Worm (Caenorhabditis elegans): ENCODE measurements around the gene F17C11.2.

Gene F17C11.2

DNA sequence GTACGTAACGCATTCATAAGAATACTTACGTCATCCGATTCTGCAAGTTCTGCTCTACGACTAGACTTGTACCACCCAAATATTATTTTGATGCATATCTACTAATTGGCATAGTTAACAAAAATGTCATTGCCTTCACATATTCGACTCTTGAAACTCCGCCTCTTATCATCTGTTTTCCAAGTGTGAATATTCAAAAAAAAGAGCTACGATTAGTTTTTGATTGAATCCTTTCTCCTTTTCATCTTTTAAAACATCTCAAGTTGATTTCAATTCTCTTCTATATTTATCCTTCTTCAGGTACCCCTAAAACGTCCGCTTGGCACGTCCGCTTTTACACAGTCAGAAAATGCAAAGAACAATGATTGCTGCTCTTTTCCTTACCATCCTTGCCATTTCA lies at the start of gene F17C11.2:
F17C11.2 (plus strand) TSS at position 301 of the 400 bp plus-strand sequence.
- no peak for TF ChIP-seq hlh-15 (tag; optimal IDR thresholded peaks at IDR 0.05)
- no peak for TF ChIP-seq ceh-22 (tag; optimal IDR thresholded peaks at IDR 0.05)
- TF ChIP-seq fkh-6 (tag; optimal IDR thresholded peaks at IDR 0.05), result no peak
- no peak for TF ChIP-seq sdc-2 (tag; optimal IDR thresholded peaks at IDR 0.05)
- no peak for TF ChIP-seq hlh-13 (GFP tag; optimal IDR thresholded peaks at IDR 0.05)

DNA sequence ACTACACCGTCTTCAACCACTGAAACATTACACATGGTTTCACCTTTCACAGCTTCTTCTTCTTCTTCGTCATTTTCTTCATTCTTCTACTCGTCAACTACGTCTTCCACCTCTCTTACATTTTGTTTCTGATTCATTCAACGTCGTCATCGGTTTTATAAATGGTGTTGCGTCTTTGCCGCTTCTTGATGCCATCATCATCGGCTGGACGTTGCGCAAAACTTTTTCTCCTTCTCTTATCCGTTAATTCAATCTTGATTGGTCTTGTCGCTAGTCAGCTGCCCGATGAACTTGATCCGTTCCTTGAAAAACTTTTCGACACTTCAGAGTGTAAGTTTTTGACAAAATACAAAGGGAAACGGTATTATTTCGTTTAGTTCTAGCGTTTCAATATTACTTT lies 49.4 kb upstream of the F17C11.2 start:
- TF ChIP-seq Y22D7AL.16 (tag; optimal IDR thresholded peaks at IDR 0.05), result no peak
- no peak for TF ChIP-seq K02D7.2 (tag; optimal IDR thresholded peaks at IDR 0.05)
- no peak for TF ChIP-seq C08G9.2 (tag; optimal IDR thresholded peaks at IDR 0.05)
- TF ChIP-seq ahr-1 (tag; optimal IDR thresholded peaks at IDR 0.05), result no peak
- no peak for TF ChIP-seq pros-1 (tag; optimal IDR thresholded peaks at IDR 0.05)
- TF ChIP-seq fkh-10 (GFP tag; optimal IDR thresholded peaks at IDR 0.05), result no peak
- no peak for TF ChIP-seq ttx-3 (tag; optimal IDR thresholded peaks at IDR 0.05)
- no peak for TF ChIP-seq ceh-6 (GFP tag; optimal IDR thresholded peaks at IDR 0.05)
- no peak for TF ChIP-seq ceh-22 (tag; optimal IDR thresholded peaks at IDR 0.05)
- no peak for TF ChIP-seq lin-11 (tag; optimal IDR thresholded peaks at IDR 0.05)
- TF ChIP-seq unc-55 (GFP tag; optimal IDR thresholded peaks at IDR 0.05), result no peak
- TF ChIP-seq lim-6 (tag; optimal IDR thresholded peaks at IDR 0.05), result no peak
- no peak for TF ChIP-seq mec-3 (tag; optimal IDR thresholded peaks at IDR 0.05; ENCODE audit: borderline replicate concordance)

DNA sequence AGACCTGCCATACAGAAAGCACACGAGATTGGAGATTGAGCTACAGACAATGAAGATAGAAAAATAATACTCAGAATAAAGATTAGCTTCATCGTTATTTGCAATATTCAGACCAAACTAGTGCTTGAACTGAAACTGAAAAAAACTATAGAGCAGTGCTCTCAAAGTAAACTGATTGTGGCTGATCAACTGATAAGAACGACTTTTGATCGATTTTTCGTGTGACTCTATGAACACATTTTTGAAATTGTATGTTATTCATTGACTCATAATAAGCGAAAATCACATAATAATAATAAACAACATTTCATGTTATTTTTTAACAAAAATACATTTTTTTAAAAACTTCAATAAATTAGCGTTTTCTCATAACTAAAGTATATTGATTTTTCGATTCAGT lies 46.9 kb upstream of the F17C11.2 start, which contains the start of gene spp-16:
spp-16 (minus strand) TSS at position 179 of the 400 bp plus-strand sequence.
- TF ChIP-seq unc-55 (GFP tag; optimal IDR thresholded peaks at IDR 0.05) (no peak), ceh-48 (tag; optimal IDR thresholded peaks at IDR 0.05) (no peak), pha-2 (tag; optimal IDR thresholded peaks at IDR 0.05) (no peak), sox-4 (tag; optimal IDR thresholded peaks at IDR 0.05) (no peak), lim-6 (tag; optimal IDR thresholded peaks at IDR 0.05) (no peak), ref-2 (tag; optimal IDR thresholded peaks at IDR 0.05) (no peak), unc-42 (tag; optimal IDR thresholded peaks at IDR 0.05) (no peak)

- TF ChIP-seq nfya-1 (tag; optimal IDR thresholded peaks at IDR 0.05), result no peak
- TF ChIP-seq pqm-1 (tag; optimal IDR thresholded peaks at IDR 0.05), result no peak
- no peak for TF ChIP-seq unc-3 (GFP tag; conservative IDR thresholded peaks at IDR 0.05)
- TF ChIP-seq unc-3 (tag; optimal IDR thresholded peaks at IDR 0.05), result no peak
- TF ChIP-seq lim-6 (tag; optimal IDR thresholded peaks at IDR 0.05), result no peak
- no peak for TF ChIP-seq zip-5 (tag; optimal IDR thresholded peaks at IDR 0.05)
- TF ChIP-seq odd-2 (tag; optimal IDR thresholded peaks at IDR 0.05), result no peak
- TF ChIP-seq C38D4.7 (GFP tag; optimal IDR thresholded peaks at IDR 0.05), result no peak
- TF ChIP-seq ceh-34 (tag; optimal IDR thresholded peaks at IDR 0.05), result no peak
- no peak for TF ChIP-seq elt-2 (tag; optimal IDR thresholded peaks at IDR 0.05)
- TF ChIP-seq hlh-6 (tag; optimal IDR thresholded peaks at IDR 0.05), result no peak
- no peak for TF ChIP-seq ttx-3 (tag; optimal IDR thresholded peaks at IDR 0.05)
- TF ChIP-seq K09A11.1 (tag; optimal IDR thresholded peaks at IDR 0.05; ENCODE audit: insufficient read depth), result no peak
- TF ChIP-seq unc-86 (tag; optimal IDR thresholded peaks at IDR 0.05), result no peak
- TF ChIP-seq ama-1 (optimal IDR thresholded peaks at IDR 0.05), result no peak
Measured at ce11 chrV:10902682-10903081, 45.3 kb upstream of the F17C11.2 start, which contains the start of gene F32D8.8. F32D8.8 (minus strand) TSS chrV:10902782.

ce11 chrV:10903748-10904147 lies 44.3 kb upstream of the F17C11.2 start, which contains the start of gene F32D8.15:
F32D8.15 (plus strand) TSS chrV:10904048.
- no peak for TF ChIP-seq lim-6 (tag; optimal IDR thresholded peaks at IDR 0.05)
- TF ChIP-seq unc-42 (tag; optimal IDR thresholded peaks at IDR 0.05), result peak; percentile 23
